Worm (Caenorhabditis elegans) whole organism, L4 larva: ENCODE data around the gene R10E9.4.

ENCODE experiments used
- arid-1 ChIP-seq: fragments of 200-800 bp; sonication (Bioruptor generic); conservative IDR thresholded peaks from 2 replicates; pipeline ENCODE4 v1.3.6; 2022; ENCODE audit warnings: missing genetic modification reagents, missing genetic modification characterization, missing compliant biosample characterization
- mdl-1 ChIP-seq, 2 experiments: fragments of 150-350 bp in 1 of 2; sonication (generic microtip) in 1 of 2; optimal IDR thresholded peaks; 2 replicates each; lab custom pipeline; 2014 to 2017; ENCODE audit warnings: missing biosample characterization in 2 of 2, missing genetic modification characterization in 2 of 2
- nhr-11 ChIP-seq: fragments of 150-350 bp; optimal IDR thresholded peaks from 2 replicates; lab custom pipeline; 2014; ENCODE audit warnings: missing biosample characterization, missing genetic modification characterization
- nhr-237 ChIP-seq: sonication (generic microtip); optimal IDR thresholded peaks from 2 replicates; lab custom pipeline; 2017; ENCODE audit warnings: missing biosample characterization, missing genetic modification characterization

ce11 chrIII:3972687-3973086 lies at the start of gene R10E9.4:
- TF ChIP-seq mdl-1 (tag; optimal IDR thresholded peaks at IDR 0.05; lab: Kevin White, UChicago), result no peak
- TF ChIP-seq arid-1 (GFP tag; lab: Robert Waterston, UW), result no peak
- no peak for TF ChIP-seq nhr-11 (tag; lab: Kevin White, UChicago)
- no peak for TF ChIP-seq nhr-237 (tag; lab: Kevin White, UChicago)
